Worm (Caenorhabditis elegans) whole organism, L2 larva: ENCODE results near the gene W08E12.2.

Experiments used
- aly-2 ChIP-seq: fragments of 150-350 bp; optimal IDR thresholded peaks from 2 replicates; lab custom pipeline; 2014; ENCODE audit warnings: missing biosample characterization, missing genetic modification characterization
- crh-2 ChIP-seq: sonication (generic microtip); optimal IDR thresholded peaks from 2 replicates; lab custom pipeline; 2017; ENCODE audit warnings: missing biosample characterization, missing genetic modification characterization
- fos-1 ChIP-seq: fragments of 150-350 bp; optimal IDR thresholded peaks from 2 replicates; lab custom pipeline; 2014; ENCODE audit warnings: missing biosample characterization, missing genetic modification characterization
- nhr-6 ChIP-seq: fragments of 150-350 bp; optimal IDR thresholded peaks from 2 replicates; lab custom pipeline; 2014; ENCODE audit warnings: missing biosample characterization, missing genetic modification characterization
- sma-9 ChIP-seq, 2 experiments: fragments of 150-350 bp in 1 of 2; sonication (generic microtip) in 1 of 2; optimal IDR thresholded peaks; 2 replicates each; lab custom pipeline; 2014 to 2016; ENCODE audit warnings: missing genetic modification characterization in 2 of 2, mild to moderate bottlenecking in 1 of 2, missing biosample characterization in 1 of 2, missing compliant biosample characterization in 1 of 2, missing genetic modification reagents in 1 of 2, moderate library complexity in 1 of 2
- snpc-4 ChIP-seq: fragments of 150-350 bp; optimal IDR thresholded peaks from 2 replicates; lab custom pipeline; 2014; ENCODE audit warnings: missing biosample characterization, missing genetic modification characterization
- unc-62 ChIP-seq: fragments of 150-350 bp; optimal IDR thresholded peaks from 2 replicates; lab custom pipeline; 2014; ENCODE audit warnings: missing biosample characterization, missing genetic modification reagents, missing genetic modification characterization
- zag-1 ChIP-seq: fragments of 150-350 bp; optimal IDR thresholded peaks from 2 replicates; lab custom pipeline; 2014; ENCODE audit warnings: missing biosample characterization, missing genetic modification characterization
- ztf-4 ChIP-seq: fragments of 150-350 bp; optimal IDR thresholded peaks from 2 replicates; lab custom pipeline; 2014; ENCODE audit warnings: missing biosample characterization, missing genetic modification characterization

DNA sequence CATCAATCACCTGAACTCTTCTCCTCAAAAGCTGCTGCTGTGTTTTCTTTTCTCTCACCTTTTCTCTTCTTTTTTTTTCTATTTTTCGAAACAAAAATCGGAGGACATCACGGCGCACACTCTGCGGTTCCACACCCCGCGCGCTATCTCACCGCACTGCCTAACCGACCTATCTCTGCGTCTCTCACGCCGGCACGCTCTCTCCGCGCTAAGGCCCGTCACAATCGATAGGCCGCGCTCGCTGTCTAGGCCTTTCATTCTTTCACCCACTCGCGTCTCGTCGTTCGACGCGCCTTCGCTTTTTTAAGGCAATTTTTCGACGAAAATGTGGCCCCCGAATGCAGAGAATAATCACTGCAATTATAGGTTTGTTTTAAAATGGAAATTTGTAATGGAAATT lies 5.6 kb downstream of the W08E12.2 start, which contains the start of gene zip-11:
- no peak for TF ChIP-seq unc-62 (GFP tag; lab: Kevin White, UChicago)
- TF ChIP-seq ztf-4 (tag; lab: Kevin White, UChicago) = no peak
- TF ChIP-seq zag-1 (tag; lab: Kevin White, UChicago) = no peak
- no peak for TF ChIP-seq nhr-6 (tag; lab: Kevin White, UChicago)
- no peak for TF ChIP-seq snpc-4 (tag; lab: Kevin White, UChicago)
- peak; percentile 21 for TF ChIP-seq fos-1 (tag; lab: Kevin White, UChicago)
- peak; percentile 13 for TF ChIP-seq crh-2 (tag; lab: Kevin White, UChicago)
- no peak for TF ChIP-seq aly-2 (tag; lab: Kevin White, UChicago)
- TF ChIP-seq sma-9 (GFP tag; optimal IDR thresholded peaks at IDR 0.05; lab: Kevin White, UChicago) = peak; percentile 43
- no peak for TF ChIP-seq sma-9 (tag; optimal IDR thresholded peaks at IDR 0.05; lab: Kevin White, UChicago)
